Worm (Caenorhabditis elegans): ENCODE data around the gene C06C3.12.

The C06C3.12 gene

DNA sequence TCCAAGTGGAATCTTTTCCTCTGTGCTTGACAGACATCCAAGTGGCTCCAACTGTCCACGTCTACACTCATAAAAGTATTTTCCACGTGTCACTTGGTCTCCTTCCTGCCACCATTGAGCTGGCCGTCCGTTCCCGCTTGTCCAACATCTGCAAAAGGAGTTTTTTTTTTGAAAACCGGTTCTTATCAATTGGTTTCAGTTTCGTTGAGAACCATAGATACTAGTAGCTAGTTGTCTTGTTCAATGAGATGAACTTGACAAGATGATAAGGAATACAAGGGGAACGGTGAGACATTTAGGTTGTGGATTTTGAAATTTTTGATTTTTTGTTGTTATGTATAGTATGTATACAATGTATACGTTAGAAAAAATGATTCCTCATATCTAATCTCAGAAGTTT, 29.1 kb upstream of the C06C3.12 start:
- TF ChIP-seq T22C8.4 (GFP tag; IDR thresholded peaks at IDR 0.05) (no peak), klf-2 (GFP tag; conservative IDR thresholded peaks at IDR 0.05) (no peak), ztf-23 (GFP tag; IDR thresholded peaks at IDR 0.05) (no peak), tab-1 (GFP tag; IDR thresholded peaks at IDR 0.05) (no peak), med-1 (GFP tag; optimal IDR thresholded peaks at IDR 0.05; ENCODE audit: insufficient read depth) (no peak), cog-1 (tag; optimal IDR thresholded peaks at IDR 0.05) (no peak), ref-1 (GFP tag; conservative IDR thresholded peaks at IDR 0.05) (no peak), flt-1 (GFP tag; IDR thresholded peaks at IDR 0.05) (no peak), ztf-29 (GFP tag; IDR thresholded peaks at IDR 0.05) (no peak)

DNA sequence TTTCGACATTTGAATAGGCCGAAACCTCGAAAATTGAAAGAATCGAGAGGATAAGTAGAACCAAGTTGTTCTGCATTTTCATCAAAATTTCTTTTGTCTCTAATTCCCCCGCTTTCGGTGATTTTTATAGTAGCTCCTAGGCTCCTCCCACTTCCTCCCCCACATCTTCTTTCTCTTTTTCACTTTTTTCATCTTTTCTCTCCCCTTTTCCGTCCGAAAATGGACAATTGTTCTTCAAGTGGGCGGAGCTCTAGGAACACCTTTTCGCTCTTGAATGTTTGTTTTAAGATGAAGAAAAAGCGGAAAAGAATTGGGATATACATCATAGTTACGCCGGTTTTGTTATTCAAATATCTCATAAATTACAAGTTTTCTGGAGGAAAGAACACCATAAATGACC, 28.4 kb upstream of the C06C3.12 start, which contains the start of gene F42A8.1:
Gene F42A8.1, minus strand, starts transcription at position 101 of the 400 bp plus-strand sequence.
- no peak for TF ChIP-seq klf-2 (GFP tag; conservative IDR thresholded peaks at IDR 0.05)
- no peak for TF ChIP-seq ztf-29 (GFP tag; IDR thresholded peaks at IDR 0.05)

DNA sequence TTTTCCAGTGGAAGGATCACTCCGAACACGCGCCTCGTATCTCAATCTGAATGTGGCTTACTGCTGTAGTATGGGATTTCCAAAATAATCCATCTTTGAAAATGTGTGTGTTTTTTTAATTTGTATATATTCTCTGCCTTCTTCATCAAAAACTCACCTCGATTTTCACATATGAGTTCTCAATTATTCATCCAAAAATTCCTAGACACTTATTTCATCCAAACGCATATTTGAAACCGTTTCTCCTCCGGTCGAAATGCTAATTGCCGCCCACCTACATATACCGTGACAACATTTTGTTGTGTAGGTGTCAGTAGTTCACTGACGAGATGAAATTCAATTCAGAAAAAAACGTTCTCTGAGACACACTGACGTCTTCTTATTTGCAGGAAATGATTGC, 27.5 kb upstream of the C06C3.12 start:
- TF ChIP-seq klf-2 (GFP tag; conservative IDR thresholded peaks at IDR 0.05) (no peak), ztf-23 (GFP tag; IDR thresholded peaks at IDR 0.05) (no peak), ztf-29 (GFP tag; IDR thresholded peaks at IDR 0.05) (no peak)

DNA sequence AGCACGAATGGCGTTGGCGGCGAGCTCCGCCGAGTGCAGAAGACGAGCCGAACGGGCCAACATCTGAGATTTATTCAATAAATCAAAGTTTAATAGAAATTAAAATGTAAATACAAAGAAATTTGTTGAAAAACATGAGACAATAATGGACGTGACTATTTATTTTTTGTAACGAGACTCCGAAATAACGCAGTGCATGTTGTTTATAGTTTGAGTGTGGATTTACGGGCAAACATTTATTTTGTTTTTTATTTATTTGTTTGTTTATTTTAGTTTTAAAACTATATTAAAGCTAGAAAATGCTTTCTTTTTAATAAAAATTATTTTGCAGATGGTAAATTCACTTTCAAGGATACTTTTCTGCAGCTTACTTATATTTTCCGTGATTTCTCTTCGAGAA, 22.2 kb upstream of the C06C3.12 start, which contains the start of the genes sdhb-1 and cup-15:
Gene sdhb-1, minus strand, starts transcription at position 63 of the 400 bp plus-strand sequence.
Gene cup-15, plus strand, starts transcription at position 332 of the 400 bp plus-strand sequence.
- TF ChIP-seq tab-1 (GFP tag; IDR thresholded peaks at IDR 0.05) (no peak), med-1 (GFP tag; optimal IDR thresholded peaks at IDR 0.05; ENCODE audit: insufficient read depth) (no peak), klf-2 (GFP tag; conservative IDR thresholded peaks at IDR 0.05) (no peak), T22C8.4 (GFP tag; IDR thresholded peaks at IDR 0.05) (no peak), cog-1 (tag; optimal IDR thresholded peaks at IDR 0.05) (no peak), ztf-23 (GFP tag; IDR thresholded peaks at IDR 0.05) (no peak), ztf-29 (GFP tag; IDR thresholded peaks at IDR 0.05) (no peak), flt-1 (GFP tag; IDR thresholded peaks at IDR 0.05) (no peak), ref-1 (GFP tag; conservative IDR thresholded peaks at IDR 0.05) (no peak)

DNA sequence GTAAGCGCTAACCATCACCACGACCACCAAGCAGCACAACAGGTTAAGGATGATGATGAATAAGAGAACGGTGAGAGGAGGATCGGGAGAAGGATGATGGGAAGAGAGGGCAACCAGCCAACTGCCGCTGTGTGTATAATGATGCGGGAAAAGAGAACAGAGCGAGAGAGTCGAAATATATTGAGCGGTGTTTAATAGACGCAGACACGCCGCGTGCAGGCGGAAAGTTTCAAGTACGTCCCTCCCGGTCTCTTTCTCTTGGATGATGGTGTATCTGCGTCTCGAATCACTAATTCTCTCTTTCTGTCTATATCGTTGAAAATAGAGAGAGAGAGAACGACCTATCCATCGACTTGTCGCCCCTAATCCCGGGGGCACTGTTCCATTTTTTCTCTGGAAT, 18.2 kb upstream of the C06C3.12 start:
- no peak for TF ChIP-seq ref-1 (GFP tag; conservative IDR thresholded peaks at IDR 0.05)
- no peak for TF ChIP-seq flt-1 (GFP tag; IDR thresholded peaks at IDR 0.05)
- no peak for TF ChIP-seq ztf-29 (GFP tag; IDR thresholded peaks at IDR 0.05)
- no peak for TF ChIP-seq tab-1 (GFP tag; IDR thresholded peaks at IDR 0.05)
- TF ChIP-seq ztf-23 (GFP tag; IDR thresholded peaks at IDR 0.05) = no peak
- TF ChIP-seq T22C8.4 (GFP tag; IDR thresholded peaks at IDR 0.05) = no peak
- TF ChIP-seq cog-1 (tag; optimal IDR thresholded peaks at IDR 0.05) = peak; percentile 27

DNA sequence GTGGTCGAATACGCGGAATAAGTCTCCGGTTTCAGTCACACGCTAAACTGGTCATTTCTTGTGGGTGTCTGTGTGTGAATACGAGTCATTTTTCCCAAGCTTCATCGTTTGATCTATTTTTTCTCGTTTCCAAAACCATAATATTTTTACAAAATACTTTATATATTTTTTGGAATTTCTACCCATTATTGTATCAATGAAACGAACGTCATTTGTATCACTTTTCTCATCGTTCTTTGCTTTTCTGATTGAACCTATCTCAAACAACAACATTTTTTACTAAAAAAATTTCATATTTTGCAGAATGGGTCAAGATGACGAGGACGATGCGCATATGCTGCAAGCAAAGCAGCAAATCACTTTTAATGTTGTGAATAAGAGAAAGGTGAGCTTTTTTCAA, 16.7 kb upstream of the C06C3.12 start, which contains the start of gene mel-11:
Gene mel-11, plus strand, starts transcription at position 301 of the 400 bp plus-strand sequence.
- no peak for TF ChIP-seq klf-2 (GFP tag; conservative IDR thresholded peaks at IDR 0.05)
- TF ChIP-seq T22C8.4 (GFP tag; IDR thresholded peaks at IDR 0.05) = no peak
- TF ChIP-seq ztf-29 (GFP tag; IDR thresholded peaks at IDR 0.05) = no peak
- TF ChIP-seq cog-1 (tag; optimal IDR thresholded peaks at IDR 0.05) = no peak
- no peak for TF ChIP-seq flt-1 (GFP tag; IDR thresholded peaks at IDR 0.05)
- TF ChIP-seq med-1 (GFP tag; optimal IDR thresholded peaks at IDR 0.05; ENCODE audit: insufficient read depth) = no peak
- no peak for TF ChIP-seq ztf-23 (GFP tag; IDR thresholded peaks at IDR 0.05)
- TF ChIP-seq tab-1 (GFP tag; IDR thresholded peaks at IDR 0.05) = no peak
- no peak for TF ChIP-seq ref-1 (GFP tag; conservative IDR thresholded peaks at IDR 0.05)

DNA sequence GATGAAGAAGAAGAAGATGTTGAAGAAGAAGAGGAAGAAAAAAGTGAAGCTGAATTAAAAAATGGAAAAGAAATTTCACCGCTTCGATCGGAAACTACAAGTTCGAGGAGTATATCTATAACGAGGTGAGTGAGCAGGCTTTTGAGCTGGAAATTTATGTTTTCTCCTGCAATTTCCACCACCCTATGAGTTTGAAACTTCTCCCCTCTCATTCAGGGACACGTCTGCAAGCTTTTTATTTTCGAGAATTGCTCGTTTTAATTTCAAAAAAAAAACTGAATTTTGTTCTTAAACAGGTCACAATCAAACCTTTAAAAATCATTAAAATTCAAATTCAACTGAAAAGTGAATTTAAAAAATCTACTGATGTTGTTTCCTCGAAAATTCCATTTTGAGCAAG, 12.7 kb upstream of the C06C3.12 start:
- no peak for TF ChIP-seq tab-1 (GFP tag; IDR thresholded peaks at IDR 0.05)
- no peak for TF ChIP-seq med-1 (GFP tag; optimal IDR thresholded peaks at IDR 0.05; ENCODE audit: insufficient read depth)
- no peak for TF ChIP-seq ztf-29 (GFP tag; IDR thresholded peaks at IDR 0.05)
- no peak for TF ChIP-seq T22C8.4 (GFP tag; IDR thresholded peaks at IDR 0.05)
- no peak for TF ChIP-seq ztf-23 (GFP tag; IDR thresholded peaks at IDR 0.05)
- TF ChIP-seq klf-2 (GFP tag; conservative IDR thresholded peaks at IDR 0.05) = no peak
- TF ChIP-seq cog-1 (tag; optimal IDR thresholded peaks at IDR 0.05) = no peak
- no peak for TF ChIP-seq flt-1 (GFP tag; IDR thresholded peaks at IDR 0.05)
- TF ChIP-seq ref-1 (GFP tag; conservative IDR thresholded peaks at IDR 0.05) = no peak

DNA sequence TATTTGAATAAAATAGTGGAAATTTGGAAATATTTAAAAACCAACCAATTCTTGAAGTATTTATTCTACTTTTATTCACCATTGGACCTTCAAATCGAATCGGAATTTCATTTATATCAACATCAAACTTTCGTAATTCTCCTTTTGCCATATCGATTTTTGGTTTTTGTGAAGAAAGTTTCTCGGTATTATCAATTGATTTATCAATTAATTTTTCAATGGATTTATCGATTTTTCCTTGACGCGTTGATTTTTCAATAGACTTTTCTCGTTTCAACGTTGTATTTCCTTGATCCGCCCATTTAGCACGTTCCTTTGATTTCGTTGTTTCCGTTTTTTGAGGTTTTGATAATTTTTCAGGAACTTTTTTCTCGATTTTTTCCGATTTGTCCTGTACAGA, 5.5 kb upstream of the C06C3.12 start:
- TF ChIP-seq T22C8.4 (GFP tag; IDR thresholded peaks at IDR 0.05) = 0 out of 2 replicates have a peak, but pooled peaks have one; percentile 6
- no peak for TF ChIP-seq ref-1 (GFP tag; conservative IDR thresholded peaks at IDR 0.05)
- TF ChIP-seq cog-1 (tag; optimal IDR thresholded peaks at IDR 0.05) = no peak

DNA sequence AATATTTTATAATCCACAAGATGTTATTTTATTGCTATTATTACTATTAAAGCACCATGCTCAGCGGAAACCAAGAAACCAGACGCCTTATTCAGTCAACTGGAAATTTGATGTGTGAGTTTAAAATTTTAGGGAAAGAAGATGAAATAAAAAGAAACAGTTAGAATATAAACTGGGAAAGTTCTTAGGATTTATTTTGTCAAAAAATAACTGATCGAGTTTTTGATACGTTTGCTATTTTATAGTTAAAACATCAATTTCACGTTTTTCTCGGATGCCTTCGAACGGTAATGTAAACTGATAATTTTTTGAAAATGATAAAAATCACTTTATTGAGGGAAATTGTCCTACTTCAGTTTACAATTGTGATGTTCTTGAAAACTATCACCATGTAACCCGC, 2.5 kb upstream of the C06C3.12 start, which contains the start of gene C06C3.3:
Gene C06C3.3, minus strand, starts transcription at position 101 of the 400 bp plus-strand sequence.
- TF ChIP-seq med-1 (GFP tag; optimal IDR thresholded peaks at IDR 0.05; ENCODE audit: insufficient read depth) = no peak

DNA sequence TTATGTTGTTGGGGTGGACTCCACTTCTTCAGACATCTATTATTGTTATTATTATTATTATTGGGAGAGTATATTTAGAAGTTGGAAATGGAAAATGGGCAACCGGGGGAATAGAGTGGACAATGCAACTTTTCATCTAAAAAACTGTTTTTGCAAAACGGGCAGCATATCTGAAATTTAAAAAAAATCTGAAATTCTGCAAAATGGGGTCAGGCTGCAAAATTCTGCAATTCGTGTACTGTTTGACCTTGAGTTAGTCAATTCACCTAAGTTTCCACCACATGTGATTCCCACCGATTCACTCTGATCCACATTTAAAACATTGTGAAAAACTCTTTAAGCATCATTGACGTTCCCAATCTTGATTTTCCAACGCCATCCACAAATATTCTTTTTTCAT, 1.9 kb upstream of the C06C3.12 start, which contains the start of gene C06C3.4:
Gene C06C3.4, plus strand, starts transcription at position 301 of the 400 bp plus-strand sequence.
- TF ChIP-seq ref-1 (GFP tag; conservative IDR thresholded peaks at IDR 0.05) = no peak
- TF ChIP-seq klf-2 (GFP tag; conservative IDR thresholded peaks at IDR 0.05) = no peak
- TF ChIP-seq ztf-29 (GFP tag; IDR thresholded peaks at IDR 0.05) = no peak
- no peak for TF ChIP-seq ztf-23 (GFP tag; IDR thresholded peaks at IDR 0.05)
- no peak for TF ChIP-seq tab-1 (GFP tag; IDR thresholded peaks at IDR 0.05)
- no peak for TF ChIP-seq med-1 (GFP tag; optimal IDR thresholded peaks at IDR 0.05; ENCODE audit: insufficient read depth)
- TF ChIP-seq T22C8.4 (GFP tag; IDR thresholded peaks at IDR 0.05) = no peak
- TF ChIP-seq flt-1 (GFP tag; IDR thresholded peaks at IDR 0.05) = no peak
- no peak for TF ChIP-seq cog-1 (tag; optimal IDR thresholded peaks at IDR 0.05)

DNA sequence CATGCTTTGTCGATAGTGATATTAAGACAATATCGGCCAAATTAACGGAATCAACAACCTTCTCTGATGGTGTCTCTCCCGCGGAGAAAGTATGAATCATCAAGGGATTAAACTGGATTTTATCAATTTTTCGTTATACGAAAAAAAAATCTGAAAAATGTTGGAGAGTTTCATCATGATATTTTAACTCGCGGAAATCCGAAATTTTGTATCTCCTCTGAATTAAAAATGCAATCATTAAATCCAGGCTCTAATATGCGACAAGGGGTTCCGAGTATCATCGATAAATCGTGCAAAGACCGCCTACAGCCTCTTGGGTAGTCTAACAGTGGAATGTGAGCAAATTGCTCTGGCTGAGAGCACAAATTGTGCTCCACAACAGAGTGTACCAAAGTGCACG, 2.3 kb downstream of the C06C3.12 start, which contains the start of gene C06C3.10:
Gene C06C3.10, minus strand, starts transcription at position 101 of the 400 bp plus-strand sequence.
- TF ChIP-seq klf-2 (GFP tag; conservative IDR thresholded peaks at IDR 0.05) (no peak), ztf-29 (GFP tag; IDR thresholded peaks at IDR 0.05) (no peak), ref-1 (GFP tag; conservative IDR thresholded peaks at IDR 0.05) (no peak), tab-1 (GFP tag; IDR thresholded peaks at IDR 0.05) (no peak), cog-1 (tag; optimal IDR thresholded peaks at IDR 0.05) (no peak), med-1 (GFP tag; optimal IDR thresholded peaks at IDR 0.05; ENCODE audit: insufficient read depth) (no peak), T22C8.4 (GFP tag; IDR thresholded peaks at IDR 0.05) (no peak), flt-1 (GFP tag; IDR thresholded peaks at IDR 0.05) (no peak), ztf-23 (GFP tag; IDR thresholded peaks at IDR 0.05) (no peak)
